Fruit fly (Drosophila melanogaster): Measurements from ENCODE around the gene MnM.
A peak's percentile ranks its signal among the peaks of the same experiment; 100 is the strongest.

Gene MnM

DNA sequence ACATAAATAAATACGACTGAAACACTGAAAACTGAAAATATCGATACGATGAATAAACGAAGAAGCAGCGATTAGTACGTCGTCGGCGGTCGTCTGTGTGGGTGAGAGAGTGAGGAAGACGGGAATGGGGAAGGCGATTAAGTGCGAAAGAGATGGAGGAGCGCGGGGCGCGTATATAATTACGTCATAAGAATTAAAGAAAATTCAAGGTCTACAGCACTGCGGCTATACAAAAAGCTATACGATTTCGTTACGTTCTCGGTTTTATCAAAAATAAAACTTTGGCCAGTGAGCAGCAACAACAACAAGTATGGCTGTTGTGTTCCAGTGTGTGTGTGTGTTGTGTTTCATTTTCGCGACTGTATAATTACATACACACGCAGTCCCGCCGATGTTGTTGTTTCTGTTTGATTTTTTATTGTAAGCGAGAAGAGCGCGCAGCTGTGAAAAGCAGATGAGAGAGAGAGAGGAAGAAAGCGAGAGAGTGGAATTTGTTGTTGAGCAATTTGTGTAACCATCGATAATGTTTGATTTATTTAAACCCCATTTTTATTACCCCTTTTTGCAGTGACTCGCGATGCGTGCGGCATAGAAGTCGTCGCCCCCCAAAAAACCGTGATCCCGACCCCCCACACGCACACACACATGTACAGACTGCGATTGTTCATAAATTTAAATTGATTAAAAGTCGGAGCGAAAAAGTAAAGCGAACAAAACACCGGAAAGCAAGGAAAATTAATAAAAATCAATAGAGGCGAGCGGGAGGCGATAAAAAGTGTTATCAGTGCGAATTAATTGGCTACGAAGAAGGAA lies 29.1 kb downstream of the MnM start (continued):
- TF ChIP-seq CG8388 (GFP tag; optimal IDR thresholded peaks at IDR 0.05) (no peak), CG6254 (GFP tag; optimal IDR thresholded peaks at IDR 0.05) (no peak), NfI (GFP tag; optimal IDR thresholded peaks at IDR 0.05) (no peak), BtbVII (GFP tag; optimal IDR thresholded peaks at IDR 0.05) (peak; percentile 99), Max (GFP tag; optimal IDR thresholded peaks at IDR 0.05) (no peak), CG1603 (tag; optimal IDR thresholded peaks at IDR 0.05) (no peak), Mad (GFP tag; optimal IDR thresholded peaks at IDR 0.05) (no peak), Fer2 (tag; optimal IDR thresholded peaks at IDR 0.05) (no peak), Rfx (GFP tag; IDR thresholded peaks at IDR 0.05) (peak; percentile 27; the same call in 1 of the 2 replicates), MTF-1 (GFP tag; optimal IDR thresholded peaks at IDR 0.05; ENCODE audit: borderline replicate concordance) (no peak), CG1647 (GFP tag; optimal IDR thresholded peaks at IDR 0.05) (no peak), yki (optimal IDR thresholded peaks at IDR 0.05) (no peak), dm (GFP tag; optimal IDR thresholded peaks at IDR 0.05) (no peak), CG7786 (GFP tag; optimal IDR thresholded peaks at IDR 0.05) (no peak), CG10654 (GFP tag; optimal IDR thresholded peaks at IDR 0.05) (no peak), hb (GFP tag; IDR thresholded peaks at IDR 0.05; ENCODE audit: partially characterized antibody) (no peak), CG15479 (GFP tag; optimal IDR thresholded peaks at IDR 0.05) (peak; percentile 6), CG12942 (GFP tag; optimal IDR thresholded peaks at IDR 0.05) (no peak), CG6854 (GFP tag; optimal IDR thresholded peaks at IDR 0.05) (peak; percentile 45), ranshi (GFP tag; IDR thresholded peaks at IDR 0.05) (peak; percentile 23; the same call in 1 of the 2 replicates), CG10979 (tag; optimal IDR thresholded peaks at IDR 0.05) (no peak), CG4328 (GFP tag; optimal IDR thresholded peaks at IDR 0.05) (peak; percentile 45), bbx (GFP tag; IDR thresholded peaks at IDR 0.05; ENCODE audit: partially characterized antibody) (peak; percentile 24; the same call in 1 of the 2 replicates), unc-4 (GFP tag; IDR thresholded peaks at IDR 0.05; ENCODE audit: partially characterized antibody) (peak; percentile 42), Drgx (GFP tag; IDR thresholded peaks at IDR 0.05) (no peak), D19B (GFP tag; optimal IDR thresholded peaks at IDR 0.05) (no peak), E2f2 (GFP tag; IDR thresholded peaks at IDR 0.05) (no peak), crp (GFP tag; optimal IDR thresholded peaks at IDR 0.05) (no peak), zfh2 (GFP tag; optimal IDR thresholded peaks at IDR 0.05) (no peak), Kr (GFP tag; optimal IDR thresholded peaks at IDR 0.05) (no peak), CG7271 (tag; optimal IDR thresholded peaks at IDR 0.05) (no peak), CG5180 (GFP tag; optimal IDR thresholded peaks at IDR 0.05) (no peak), prd (optimal IDR thresholded peaks at IDR 0.05) (no peak), prd (GFP tag; IDR thresholded peaks at IDR 0.05) (no peak), schlank (tag; optimal IDR thresholded peaks at IDR 0.05) (no peak), CG11695 (GFP tag; IDR thresholded peaks at IDR 0.05) (no peak), grau (tag; optimal IDR thresholded peaks at IDR 0.05) (no peak), mam (GFP tag; optimal IDR thresholded peaks at IDR 0.05) (no peak), hkb (optimal IDR thresholded peaks at IDR 0.05) (no peak), hkb (GFP tag; IDR thresholded peaks at IDR 0.05) (no peak), CG34224 (GFP tag; IDR thresholded peaks at IDR 0.05; ENCODE audit: partially characterized antibody) (no peak; the same call in 2 of the 3 replicates), cwo (GFP tag; optimal IDR thresholded peaks at IDR 0.05) (peak; percentile 46), CG32532 (GFP tag; IDR thresholded peaks at IDR 0.05) (no peak; the same call in 1 of the 2 replicates), CG11560 (tag; IDR thresholded peaks at IDR 0.05) (no peak), crc (GFP tag; optimal IDR thresholded peaks at IDR 0.05) (no peak), slbo (GFP tag; IDR thresholded peaks at IDR 0.05) (no peak), CG2129 (GFP tag; IDR thresholded peaks at IDR 0.05; ENCODE audit: partially characterized antibody) (no peak), YL-1 (GFP tag; optimal IDR thresholded peaks at IDR 0.05) (peak; percentile 85), CG17802 (tag; optimal IDR thresholded peaks at IDR 0.05) (no peak)
